Fruit fly (Drosophila melanogaster): ENCODE results near the gene Snoo.

Snoo gene

dm6 chr2L:7991391-7991876 is 7.4 kb upstream of the Snoo start (continued):
- TF ChIP-seq CG7372 (GFP tag; IDR thresholded peaks at IDR 0.05) (no peak), Ptx1 (GFP tag; IDR thresholded peaks at IDR 0.05) (no peak), kah (GFP tag; optimal IDR thresholded peaks at IDR 0.05) (peak; percentile 4), Fer3 (tag; optimal IDR thresholded peaks at IDR 0.05) (no peak), Rfx (GFP tag; IDR thresholded peaks at IDR 0.05) (0 out of 2 replicates have a peak, but pooled peaks have one; percentile 30), pros (GFP tag; optimal IDR thresholded peaks at IDR 0.05) (peak; percentile 55), Hey (tag; optimal IDR thresholded peaks at IDR 0.05) (no peak), Sox102F (GFP tag; optimal IDR thresholded peaks at IDR 0.05) (no peak), PHDP (tag; optimal IDR thresholded peaks at IDR 0.05) (no peak), CG11398 (GFP tag; optimal IDR thresholded peaks at IDR 0.05) (no peak), CG6689 (GFP tag; IDR thresholded peaks at IDR 0.05) (no peak), ken (GFP tag; IDR thresholded peaks at IDR 0.05) (peak; percentile 42; the same call in 1 of the 3 replicates), Trl (optimal IDR thresholded peaks at IDR 0.05) (peak; percentile 85 to 87), Trl (GFP tag; optimal IDR thresholded peaks at IDR 0.05) (peak; percentile 0), sd (tag; optimal IDR thresholded peaks at IDR 0.05) (peak; percentile 96), h (optimal IDR thresholded peaks at IDR 0.05) (no peak), trh (GFP tag; optimal IDR thresholded peaks at IDR 0.05) (no peak), Kr (GFP tag; optimal IDR thresholded peaks at IDR 0.05) (no peak), CG2875 (GFP tag; optimal IDR thresholded peaks at IDR 0.05) (no peak), Rx (GFP tag; IDR thresholded peaks at IDR 0.05) (no peak), unc-4 (GFP tag; IDR thresholded peaks at IDR 0.05; ENCODE audit: partially characterized antibody) (no peak), Doc2 (GFP tag; IDR thresholded peaks at IDR 0.05) (no peak), prd (optimal IDR thresholded peaks at IDR 0.05) (no peak), prd (GFP tag; IDR thresholded peaks at IDR 0.05) (no peak), Ada2b (GFP tag; IDR thresholded peaks at IDR 0.05) (no peak), CG9876 (GFP tag; optimal IDR thresholded peaks at IDR 0.05) (no peak), CG2129 (GFP tag; IDR thresholded peaks at IDR 0.05; ENCODE audit: partially characterized antibody) (no peak), Vsx1 (GFP tag; optimal IDR thresholded peaks at IDR 0.05) (no peak), CG12769 (tag; optimal IDR thresholded peaks at IDR 0.05) (peak; percentile 48), lab (GFP tag; optimal IDR thresholded peaks at IDR 0.05) (peak; percentile 22), bbx (GFP tag; IDR thresholded peaks at IDR 0.05; ENCODE audit: partially characterized antibody) (peak; percentile 17; the same call in 1 of the 2 replicates), CG31388 (GFP tag; optimal IDR thresholded peaks at IDR 0.05) (no peak), ci (GFP tag; IDR thresholded peaks at IDR 0.05) (peak; percentile 40; the same call in 2 of the 3 replicates), CG8478 (optimal IDR thresholded peaks at IDR 0.05) (no peak), Mad (GFP tag; optimal IDR thresholded peaks at IDR 0.05) (no peak), Dbx (GFP tag; IDR thresholded peaks at IDR 0.05) (peak; percentile 11; the same call in 1 of the 3 replicates), CG8388 (GFP tag; optimal IDR thresholded peaks at IDR 0.05) (no peak), CG13296 (GFP tag; optimal IDR thresholded peaks at IDR 0.05) (no peak), tna (GFP tag; IDR thresholded peaks at IDR 0.05; ENCODE audit: partially characterized antibody) (no peak), CG30020 (tag; optimal IDR thresholded peaks at IDR 0.05) (no peak), corto (GFP tag; optimal IDR thresholded peaks at IDR 0.05) (no peak), gcm2 (GFP tag; optimal IDR thresholded peaks at IDR 0.05) (no peak), CG16815 (GFP tag; optimal IDR thresholded peaks at IDR 0.05) (no peak), HLHmδ (GFP tag; optimal IDR thresholded peaks at IDR 0.05) (no peak), CG10959 (GFP tag; IDR thresholded peaks at IDR 0.05) (no peak), D (optimal IDR thresholded peaks at IDR 0.05) (peak; percentile 61), D (GFP tag; optimal IDR thresholded peaks at IDR 0.05) (no peak), so (GFP tag; IDR thresholded peaks at IDR 0.05) (0 out of 3 replicates have a peak, but pooled peaks have one; percentile 38), chm (GFP tag; IDR thresholded peaks at IDR 0.05) (no peak; the same call in 1 of the 2 replicates), CG13424 (tag; optimal IDR thresholded peaks at IDR 0.05) (no peak), tup (GFP tag; optimal IDR thresholded peaks at IDR 0.05) (no peak), al (GFP tag; IDR thresholded peaks at IDR 0.05) (no peak)

Measured in whole organism, embryonic.